Worm (Caenorhabditis elegans) whole organism, L4 larva: ENCODE data around the gene vha-13.

Source experiments
- F26F4.8 ChIP-seq: fragments of 200-800 bp; sonication (Bioruptor generic); conservative IDR thresholded peaks from 2 replicates; pipeline ENCODE4 v1.3.6; 2022; ENCODE audit warnings: missing genetic modification characterization, missing compliant biosample characterization
- F44E2.7 ChIP-seq: fragments of 200-800 bp; sonication (Bioruptor generic); IDR thresholded peaks from 2 replicates; pipeline ENCODE4 v2.1.2; 2022; ENCODE audit warnings: missing genetic modification characterization, missing compliant biosample characterization
- R02D3.7 ChIP-seq: fragments of 150-350 bp; sonication (generic microtip); optimal IDR thresholded peaks from 3 replicates; lab custom pipeline; 2014; ENCODE audit warnings: missing biosample characterization, missing genetic modification characterization
- T26A8.4 ChIP-seq: fragments of 200-800 bp; sonication (Bioruptor generic); IDR thresholded peaks from 2 replicates; pipeline ENCODE4 v1.3.6; 2022; ENCODE audit warnings: missing genetic modification characterization, missing compliant biosample characterization
- Y105C5A.15 ChIP-seq: fragments of 200-800 bp; sonication (Bioruptor generic); IDR thresholded peaks from 2 replicates; pipeline ENCODE4 v1.3.6; 2022; ENCODE audit warnings: missing genetic modification characterization, missing compliant biosample characterization
- Y5F2A.4 ChIP-seq: fragments of 200-800 bp; sonication (Bioruptor generic); optimal IDR thresholded peaks from 2 replicates; lab custom pipeline; 2018; ENCODE audit warnings: mild to moderate bottlenecking, missing genetic modification characterization, missing compliant biosample characterization
- Y75B8A.6 ChIP-seq: fragments of 200-800 bp; sonication (Bioruptor generic); IDR thresholded peaks from 2 replicates; pipeline ENCODE4 v1.3.6; 2022; ENCODE audit warnings: missing genetic modification reagents, missing genetic modification characterization, missing compliant biosample characterization
- ZK546.5 ChIP-seq, 2 experiments: sonication (generic microtip); optimal IDR thresholded peaks; 2 replicates each; lab custom pipeline; 2017; ENCODE audit warnings: missing biosample characterization in 2 of 2, missing genetic modification characterization in 2 of 2
- aly-2 ChIP-seq: sonication (generic microtip); optimal IDR thresholded peaks from 2 replicates; lab custom pipeline; 2018; ENCODE audit warnings: missing biosample characterization, missing genetic modification characterization
- ceh-32 ChIP-seq: sonication (generic microtip); optimal IDR thresholded peaks from 2 replicates; lab custom pipeline; 2016; ENCODE audit warnings: mild to moderate bottlenecking, missing genetic modification characterization, missing compliant biosample characterization; ENCODE audit not compliant: poor library complexity
- daf-12 ChIP-seq: fragments of 150-350 bp; optimal IDR thresholded peaks from 2 replicates; lab custom pipeline; 2014; ENCODE audit warnings: missing biosample characterization, missing genetic modification reagents, missing genetic modification characterization
- dmd-6 ChIP-seq: fragments of 200-800 bp; sonication (Bioruptor generic); IDR thresholded peaks from 2 replicates; pipeline ENCODE4 v1.3.6; 2022; ENCODE audit warnings: missing genetic modification reagents, missing genetic modification characterization, missing compliant biosample characterization
- dmd-8 ChIP-seq: fragments of 200-800 bp; sonication (Bioruptor generic); IDR thresholded peaks from 2 replicates; pipeline ENCODE4 v1.3.6; 2022; ENCODE audit warnings: missing genetic modification characterization, missing compliant biosample characterization
- dmd-9 ChIP-seq: fragments of 200-800 bp; sonication (Bioruptor generic); IDR thresholded peaks from 2 replicates; pipeline ENCODE4 v1.3.6; 2022; ENCODE audit warnings: missing genetic modification reagents, missing genetic modification characterization, missing compliant biosample characterization
- duxl-1 ChIP-seq: sonication (generic microtip); optimal IDR thresholded peaks from 2 replicates; lab custom pipeline; 2016; ENCODE audit warnings: mild to moderate bottlenecking, missing genetic modification characterization, moderate library complexity, missing compliant biosample characterization; ENCODE audit not compliant: poor library complexity
- dve-1 ChIP-seq: sonication (generic microtip); optimal IDR thresholded peaks from 2 replicates; lab custom pipeline; 2017; ENCODE audit warnings: antibody characterized with exemption, mild to moderate bottlenecking, missing genetic modification characterization, missing compliant biosample characterization; ENCODE audit not compliant: insufficient read depth
- egl-43 ChIP-seq: fragments of 200-800 bp; sonication (Bioruptor generic); IDR thresholded peaks from 2 replicates; pipeline ENCODE4 v1.3.6; 2022; ENCODE audit warnings: missing genetic modification reagents, missing genetic modification characterization, missing compliant biosample characterization
- fkh-10 ChIP-seq: fragments of 150-350 bp; optimal IDR thresholded peaks from 2 replicates; lab custom pipeline; 2014; ENCODE audit warnings: missing biosample characterization, missing genetic modification reagents, missing genetic modification characterization
- hlh-11 ChIP-seq: fragments of 200-800 bp; sonication (Bioruptor generic); optimal IDR thresholded peaks from 2 replicates; lab custom pipeline; 2018; ENCODE audit warnings: mild to moderate bottlenecking, missing genetic modification characterization, missing compliant biosample characterization
- lin-1 ChIP-seq: fragments of 200-800 bp; sonication (Bioruptor generic); IDR thresholded peaks from 2 replicates; pipeline ENCODE4 v1.3.6; 2022; ENCODE audit warnings: missing genetic modification reagents, missing genetic modification characterization, missing compliant biosample characterization
- lin-38 ChIP-seq: fragments of 200-800 bp; sonication (Bioruptor generic); IDR thresholded peaks from 2 replicates; pipeline ENCODE4 v1.3.6; 2022; ENCODE audit warnings: missing genetic modification reagents, missing genetic modification characterization, missing compliant biosample characterization
- mdl-1 ChIP-seq, 2 experiments: fragments of 150-350 bp in 1 of 2; sonication (generic microtip) in 1 of 2; optimal IDR thresholded peaks; 2 replicates each; lab custom pipeline; 2014 to 2017; ENCODE audit warnings: missing biosample characterization in 2 of 2, missing genetic modification characterization in 2 of 2
- mep-1 ChIP-seq: fragments of 150-350 bp; sonication (generic microtip); optimal IDR thresholded peaks from 3 replicates; lab custom pipeline; 2014; ENCODE audit warnings: missing biosample characterization, missing genetic modification characterization
- mes-2 ChIP-seq: sonication (generic microtip); optimal IDR thresholded peaks from 2 replicates; lab custom pipeline; 2016; ENCODE audit warnings: missing genotype, mild to moderate bottlenecking, missing genetic modification characterization, missing compliant biosample characterization; ENCODE audit not compliant: poor library complexity, severe bottlenecking
- mxl-2 ChIP-seq: fragments of 200-800 bp; sonication (Bioruptor generic); conservative IDR thresholded peaks from 2 replicates; pipeline ENCODE4 v1.3.6; 2022; ENCODE audit warnings: missing genetic modification reagents, missing genetic modification characterization, missing compliant biosample characterization
- mxl-3 ChIP-seq: fragments of 200-800 bp; sonication (Bioruptor generic); optimal IDR thresholded peaks from 2 replicates; lab custom pipeline; 2018; ENCODE audit warnings: mild to moderate bottlenecking, missing genetic modification characterization, missing compliant biosample characterization
- nhr-10 ChIP-seq: fragments of 150-350 bp; optimal IDR thresholded peaks from 2 replicates; lab custom pipeline; 2014; ENCODE audit warnings: missing biosample characterization, missing genetic modification characterization
- nhr-11 ChIP-seq: fragments of 150-350 bp; optimal IDR thresholded peaks from 2 replicates; lab custom pipeline; 2014; ENCODE audit warnings: missing biosample characterization, missing genetic modification characterization
- nhr-111 ChIP-seq: fragments of 200-800 bp; sonication (Bioruptor generic); optimal IDR thresholded peaks from 2 replicates; lab custom pipeline; 2018; ENCODE audit warnings: mild to moderate bottlenecking, missing genetic modification characterization, missing compliant biosample characterization
- nhr-237 ChIP-seq: sonication (generic microtip); optimal IDR thresholded peaks from 2 replicates; lab custom pipeline; 2017; ENCODE audit warnings: missing biosample characterization, missing genetic modification characterization
- nhr-25 ChIP-seq: sonication (generic microtip); optimal IDR thresholded peaks from 2 replicates; lab custom pipeline; 2017; ENCODE audit warnings: missing genetic modification characterization, mild to moderate bottlenecking, missing compliant biosample characterization, antibody characterized with exemption, moderate library complexity, borderline replicate concordance; ENCODE audit not compliant: insufficient read depth
- nhr-28 ChIP-seq: fragments of 150-350 bp; optimal IDR thresholded peaks from 2 replicates; lab custom pipeline; 2014; ENCODE audit warnings: missing biosample characterization, missing genetic modification characterization
- nhr-41 ChIP-seq: fragments of 200-800 bp; sonication (Bioruptor generic); IDR thresholded peaks from 2 replicates; pipeline ENCODE4 v1.3.6; 2022; ENCODE audit warnings: missing genetic modification reagents, missing genetic modification characterization, missing compliant biosample characterization
- nhr-42 ChIP-seq: fragments of 200-800 bp; sonication (Bioruptor generic); IDR thresholded peaks from 2 replicates; pipeline ENCODE4 v1.3.6; 2022; ENCODE audit warnings: missing genetic modification characterization, missing compliant biosample characterization
- nhr-77 ChIP-seq: fragments of 150-350 bp; optimal IDR thresholded peaks from 2 replicates; lab custom pipeline; 2014; ENCODE audit warnings: missing biosample characterization, missing genetic modification characterization
- php-3 ChIP-seq: fragments of 200-800 bp; sonication (Bioruptor generic); IDR thresholded peaks from 2 replicates; pipeline ENCODE4 v1.3.6; 2022; ENCODE audit warnings: missing genetic modification reagents, missing genetic modification characterization, missing compliant biosample characterization
- pqm-1 ChIP-seq: sonication (generic microtip); optimal IDR thresholded peaks from 2 replicates; lab custom pipeline; 2017; ENCODE audit warnings: missing biosample characterization, missing genetic modification characterization
- rbr-2 ChIP-seq: sonication (generic microtip); optimal IDR thresholded peaks from 2 replicates; lab custom pipeline; 2016; ENCODE audit warnings: missing genotype, missing genetic modification characterization, missing compliant biosample characterization
- sdz-12 ChIP-seq: fragments of 200-800 bp; sonication (Bioruptor generic); optimal IDR thresholded peaks from 2 replicates; lab custom pipeline; 2018; ENCODE audit warnings: mild to moderate bottlenecking, missing genetic modification characterization, missing compliant biosample characterization
- set-16 ChIP-seq: fragments of 200-800 bp; sonication (Bioruptor generic); IDR thresholded peaks from 2 replicates; pipeline ENCODE4 v1.3.6; 2022; ENCODE audit warnings: missing genetic modification reagents, missing genetic modification characterization, missing compliant biosample characterization
- snpc-1.2 ChIP-seq: fragments of 200-800 bp; sonication (Bioruptor generic); IDR thresholded peaks from 2 replicates; pipeline ENCODE4 v1.3.6; 2022; ENCODE audit warnings: missing genetic modification reagents, missing genetic modification characterization, missing compliant biosample characterization
- spr-1 ChIP-seq: sonication (generic microtip); optimal IDR thresholded peaks from 2 replicates; lab custom pipeline; 2016; ENCODE audit warnings: mild to moderate bottlenecking, missing genetic modification characterization, missing compliant biosample characterization
- tra-1 ChIP-seq: fragments of 200-800 bp; sonication (Bioruptor generic); IDR thresholded peaks from 2 replicates; pipeline ENCODE4 v1.3.6; 2022; ENCODE audit warnings: missing genetic modification reagents, missing genetic modification characterization, missing compliant biosample characterization
- unc-130 ChIP-seq: sonication (generic microtip); optimal IDR thresholded peaks from 2 replicates; lab custom pipeline; 2016; ENCODE audit warnings: missing genetic modification reagents, missing genetic modification characterization, missing compliant biosample characterization
- unc-39 ChIP-seq: sonication (generic microtip); optimal IDR thresholded peaks from 2 replicates; lab custom pipeline; 2017; ENCODE audit warnings: missing biosample characterization, missing genetic modification characterization
- unc-62 ChIP-seq, 3 experiments: fragments of 150-350 bp in 1 of 3; sonication (generic microtip); optimal IDR thresholded peaks in 2 of 3; peaks in 1 of 3; 1 replicate in 1 of 3; 2 replicates in 2 of 3; lab custom pipeline; 2014 to 2017; ENCODE audit warnings: missing biosample characterization in 3 of 3, missing genetic modification characterization in 3 of 3, missing genetic modification reagents in 3 of 3, missing genotype in 1 of 3
- vab-7 ChIP-seq: fragments of 200-800 bp; sonication (Bioruptor generic); IDR thresholded peaks from 2 replicates; pipeline ENCODE4 v1.3.6; 2022; ENCODE audit warnings: missing genetic modification reagents, missing genetic modification characterization, missing compliant biosample characterization
- zag-1 ChIP-seq: fragments of 150-350 bp; optimal IDR thresholded peaks from 2 replicates; lab custom pipeline; 2014; ENCODE audit warnings: missing biosample characterization, missing genetic modification characterization
- zfp-3 ChIP-seq: fragments of 200-800 bp; sonication (Bioruptor generic); conservative IDR thresholded peaks from 2 replicates; pipeline ENCODE4 v1.3.6; 2022; ENCODE audit warnings: missing genetic modification reagents, missing genetic modification characterization, missing compliant biosample characterization
- ztf-11 ChIP-seq: fragments of 150-350 bp; optimal IDR thresholded peaks from 2 replicates; lab custom pipeline; 2014; ENCODE audit warnings: missing biosample characterization, missing genetic modification characterization

Gene vha-13

ce11 chrV:14366487-14366962 lies 15.0 kb downstream of the vha-13 start (continued):
- TF ChIP-seq zag-1 = no peak
- no peak for TF ChIP-seq snpc-1.2 (GFP tag; lab: Robert Waterston, UW)
- TF ChIP-seq dve-1 = peak; percentile 81
- no peak for TF ChIP-seq aly-2
- peak; percentile 52 for TF ChIP-seq fkh-10 (GFP tag; lab: Kevin White, UChicago)
- peak; percentile 27 for TF ChIP-seq duxl-1
- no peak for TF ChIP-seq mxl-2
- TF ChIP-seq nhr-111 (GFP tag; lab: Kevin White, UChicago) = no peak
- peak; percentile 81 for TF ChIP-seq mep-1 (tag; lab: Kevin White, UChicago)
- TF ChIP-seq nhr-41 = no peak
- TF ChIP-seq lin-38 (GFP tag; lab: Robert Waterston, UW) = peak; percentile 55
- TF ChIP-seq Y105C5A.15 = no peak
- peak; percentile 96 for TF ChIP-seq hlh-11 (tag; lab: Kevin White, UChicago)
- TF ChIP-seq mes-2 = peak; percentile 56
- peak; percentile 68; the same call in 1 of the 2 replicates for TF ChIP-seq php-3 (GFP tag; lab: Robert Waterston, UW)
- no peak for TF ChIP-seq sdz-12
- peak; percentile 100 for TF ChIP-seq set-16 (GFP tag; lab: Robert Waterston, UW)
- TF ChIP-seq Y75B8A.6 (GFP tag; lab: Robert Waterston, UW) = no peak
- no peak for TF ChIP-seq nhr-77 (tag; lab: Kevin White, UChicago)
- 0 out of 2 replicates have a peak, but pooled peaks have one; percentile 66 for TF ChIP-seq T26A8.4 (GFP tag; lab: Robert Waterston, UW)
- TF ChIP-seq ztf-11 = no peak
- no peak for TF ChIP-seq dmd-8 (GFP tag; lab: Robert Waterston, UW)
- TF ChIP-seq dmd-6 = peak; percentile 55
- TF ChIP-seq Y5F2A.4 (GFP tag; lab: Kevin White, UChicago) = no peak
- TF ChIP-seq nhr-42 (GFP tag; lab: Robert Waterston, UW) = 0 out of 2 replicates have a peak, but pooled peaks have one; percentile 56
- TF ChIP-seq nhr-11 (tag; lab: Kevin White, UChicago) = peak; percentile 64
- peak; percentile 34; the same call in 1 of the 2 replicates for TF ChIP-seq vab-7 (GFP tag; lab: Robert Waterston, UW)
- peak; percentile 87 for TF ChIP-seq rbr-2 (tag; lab: Kevin White, UChicago)
- peak; percentile 81 for TF ChIP-seq nhr-10
- TF ChIP-seq ZK546.5 (tag; optimal IDR thresholded peaks at IDR 0.05; lab: Kevin White, UChicago) = no peak
- peak; percentile 22 for TF ChIP-seq nhr-25 (tag; lab: Kevin White, UChicago)
- TF ChIP-seq egl-43 (GFP tag; lab: Robert Waterston, UW) = peak; percentile 80
- TF ChIP-seq nhr-28 (tag; lab: Kevin White, UChicago) = peak; percentile 78
- TF ChIP-seq F44E2.7 = no peak
- no peak for TF ChIP-seq R02D3.7 (tag; lab: Kevin White, UChicago)
- no peak for TF ChIP-seq pqm-1 (tag; lab: Kevin White, UChicago)
- peak; percentile 65 for TF ChIP-seq ceh-32 (tag; lab: Kevin White, UChicago)
- TF ChIP-seq tra-1 (GFP tag; lab: Robert Waterston, UW) = 0 out of 2 replicates have a peak, but pooled peaks have one; percentile 46
- no peak for TF ChIP-seq dmd-9 (GFP tag; lab: Robert Waterston, UW)
- no peak for TF ChIP-seq lin-1 (GFP tag; lab: Robert Waterston, UW)
- no peak for TF ChIP-seq zfp-3
- TF ChIP-seq spr-1 = peak; percentile 70
- peak; percentile 87 to 92 for TF ChIP-seq mdl-1 (tag; optimal IDR thresholded peaks at IDR 0.05; lab: Kevin White, UChicago)
- peak in 1 of 2 experiments; percentile 52 for TF ChIP-seq unc-62 (GFP tag; optimal IDR thresholded peaks at IDR 0.05 in 1 of 2; lab: Kevin White, UChicago)
- TF ChIP-seq unc-62 (tag; optimal IDR thresholded peaks at IDR 0.05; lab: Kevin White, UChicago) = no peak
- no peak for TF ChIP-seq nhr-237 (tag; lab: Kevin White, UChicago)
- TF ChIP-seq F26F4.8 (GFP tag; lab: Robert Waterston, UW) = no peak
- TF ChIP-seq unc-130 (GFP tag; lab: Kevin White, UChicago) = no peak
- no peak for TF ChIP-seq unc-39 (tag; lab: Kevin White, UChicago)
- peak; percentile 76 for TF ChIP-seq mxl-3 (GFP tag; lab: Kevin White, UChicago)
- peak; percentile 46 for TF ChIP-seq daf-12
